Fruit fly (Drosophila melanogaster) whole organism, embryonic: ENCODE results near the gene Nulp1.

ENCODE experiments used
- Bteb2 ChIP-seq: fragments of 200-800 bp; sonication (Bioruptor generic); optimal IDR thresholded peaks from 2 replicates; lab custom pipeline; 2016; ENCODE audit warnings: missing biosample characterization, missing genetic modification characterization
- CG10209 ChIP-seq: fragments of 200-800 bp; sonication (Bioruptor generic); optimal IDR thresholded peaks from 3 replicates; lab custom pipeline; 2017; ENCODE audit warnings: missing biosample characterization, mild to moderate bottlenecking, missing genetic modification characterization, missing genetic modification reagents
- CG10321 ChIP-seq: fragments of 200-800 bp; sonication (Bioruptor generic); IDR thresholded peaks from 2 replicates; pipeline ENCODE4 v1.3.6; 2022; ENCODE audit warnings: missing biosample characterization, missing genetic modification characterization
- CG10462 ChIP-seq: fragments of 200-800 bp; sonication (Bioruptor generic); optimal IDR thresholded peaks from 2 replicates; lab custom pipeline; 2016; ENCODE audit warnings: missing biosample characterization, missing genetic modification characterization
- CG10565 ChIP-seq: fragments of 200-800 bp; sonication (Bioruptor generic); optimal IDR thresholded peaks from 3 replicates; lab custom pipeline; 2016; ENCODE audit warnings: missing biosample characterization, mild to moderate bottlenecking, missing genetic modification characterization
- CG10654 ChIP-seq: fragments of 200-800 bp; sonication (Bioruptor generic); optimal IDR thresholded peaks from 2 replicates; lab custom pipeline; 2016; ENCODE audit warnings: missing biosample characterization, missing genetic modification characterization
- CG11695 ChIP-seq: fragments of 200-800 bp; sonication (Bioruptor generic); IDR thresholded peaks from 3 replicates; pipeline ENCODE4 v1.3.6; 2022; ENCODE audit warnings: missing biosample characterization, missing genetic modification characterization
- CG12391 ChIP-seq: fragments of 200-800 bp; sonication (Bioruptor generic); optimal IDR thresholded peaks from 3 replicates; lab custom pipeline; 2018; ENCODE audit warnings: missing biosample characterization, mild to moderate bottlenecking, missing genetic modification characterization, moderate library complexity
- CG12942 ChIP-seq: fragments of 200-800 bp; sonication (Bioruptor generic); optimal IDR thresholded peaks from 3 replicates; lab custom pipeline; 2016; ENCODE audit warnings: missing biosample characterization, missing genetic modification characterization
- CG13775 ChIP-seq: fragments of 200-800 bp; sonication (Bioruptor generic); optimal IDR thresholded peaks from 3 replicates; lab custom pipeline; 2017; ENCODE audit warnings: missing biosample characterization, mild to moderate bottlenecking, missing genetic modification characterization
- CG15514 ChIP-seq: fragments of 200-800 bp; sonication (Bioruptor generic); optimal IDR thresholded peaks from 3 replicates; lab custom pipeline; 2017; ENCODE audit warnings: missing biosample characterization, missing genetic modification characterization, mild to moderate bottlenecking, moderate library complexity, missing genetic modification reagents
- CG1602 ChIP-seq: fragments of 200-800 bp; sonication (Bioruptor generic); optimal IDR thresholded peaks from 3 replicates; lab custom pipeline; 2016; ENCODE audit warnings: missing biosample characterization, missing genetic modification characterization
- CG30403 ChIP-seq: fragments of 200-800 bp; sonication (Bioruptor generic); optimal IDR thresholded peaks from 3 replicates; lab custom pipeline; 2016; ENCODE audit warnings: missing biosample characterization, missing genetic modification characterization
- CG3726 ChIP-seq: fragments of 200-800 bp; sonication (Bioruptor generic); IDR thresholded peaks from 3 replicates; pipeline ENCODE4, ENCODE4 v1.3.6; 2022; ENCODE audit warnings: missing biosample characterization, missing genetic modification characterization
- CG6175 ChIP-seq: fragments of 200-800 bp; sonication (Bioruptor generic); IDR thresholded peaks from 3 replicates; pipeline ENCODE4 v1.3.6; 2022; ENCODE audit warnings: missing biosample characterization, missing genetic modification characterization
- CG6813 ChIP-seq: fragments of 200-800 bp; sonication (Bioruptor generic); optimal IDR thresholded peaks from 2 replicates; lab custom pipeline; 2017; ENCODE audit warnings: missing biosample characterization, missing genetic modification characterization, mild to moderate bottlenecking, moderate library complexity, missing genetic modification reagents
- CG7271 ChIP-seq: fragments of 200-800 bp; sonication (Bioruptor generic); optimal IDR thresholded peaks from 2 replicates; lab custom pipeline; 2018; ENCODE audit warnings: missing biosample characterization, mild to moderate bottlenecking, missing genetic modification characterization, moderate library complexity
- CG7745 ChIP-seq: fragments of 200-800 bp; sonication (Bioruptor generic); optimal IDR thresholded peaks from 2 replicates; lab custom pipeline; 2018; ENCODE audit warnings: missing biosample characterization, mild to moderate bottlenecking, missing genetic modification characterization, moderate library complexity
- Camta ChIP-seq: fragments of 200-800 bp; sonication (Bioruptor generic); optimal IDR thresholded peaks from 2 replicates; lab custom pipeline; 2016; ENCODE audit warnings: missing biosample characterization, missing genetic modification characterization
- CkIIα-i1 ChIP-seq: fragments of 200-800 bp; sonication (Bioruptor generic); IDR thresholded peaks from 2 replicates; pipeline ENCODE4 v1.3.6; 2022; ENCODE audit warnings: missing biosample characterization, missing genetic modification characterization
- Dfd ChIP-seq, 2 experiments: fragments of >200 bp; optimal IDR thresholded peaks; 2 replicates each; lab custom pipeline; 2017; ENCODE audit warnings: missing biosample characterization in 2 of 2, missing genetic modification characterization in 2 of 2
- Dp ChIP-seq: fragments of 200-800 bp; sonication (Bioruptor generic); optimal IDR thresholded peaks from 2 replicates; lab custom pipeline; 2018; ENCODE audit warnings: missing biosample characterization, mild to moderate bottlenecking, missing genetic modification characterization, moderate library complexity
- Eip74EF ChIP-seq, 2 experiments: fragments of 200-800 bp in 1 of 2; fragments of >200 bp in 1 of 2; sonication (Bioruptor generic) in 1 of 2; optimal IDR thresholded peaks; 2 replicates each; lab custom pipeline; 2017 to 2019; ENCODE audit warnings: missing biosample characterization in 2 of 2, missing genetic modification characterization in 2 of 2, mild to moderate bottlenecking in 1 of 2, moderate library complexity in 1 of 2
- Gsc ChIP-seq: fragments of 200-800 bp; sonication (Bioruptor generic); IDR thresholded peaks from 2 replicates; pipeline ENCODE4 v1.3.6; 2022; ENCODE audit warnings: missing biosample characterization, missing genetic modification characterization
- HLH4C ChIP-seq: fragments of 200-800 bp; sonication (Bioruptor generic); IDR thresholded peaks from 3 replicates; pipeline ENCODE4 v1.3.6; 2022; ENCODE audit warnings: missing biosample characterization, missing genetic modification characterization; ENCODE audit not compliant: partially characterized antibody
- Hr3 ChIP-seq: fragments of 200-800 bp; sonication (Bioruptor generic); optimal IDR thresholded peaks from 3 replicates; lab custom pipeline; 2016; ENCODE audit warnings: missing biosample characterization, missing genetic modification characterization
- Hr39 ChIP-seq: fragments of >200 bp; optimal IDR thresholded peaks from 2 replicates; lab custom pipeline; 2017
- Hr51 ChIP-seq, 2 experiments: fragments of 200-800 bp; sonication (Bioruptor generic); optimal IDR thresholded peaks; 2 replicates in 1 of 2; 3 replicates in 1 of 2; lab custom pipeline; 2016 to 2018; ENCODE audit warnings: missing biosample characterization in 2 of 2, missing genetic modification characterization in 2 of 2, mild to moderate bottlenecking in 1 of 2, moderate library complexity in 1 of 2
- Lim3 ChIP-seq: fragments of 200-800 bp; sonication (Bioruptor generic); IDR thresholded peaks from 2 replicates; pipeline ENCODE4 v1.3.6; 2022; ENCODE audit warnings: missing biosample characterization, missing genetic modification characterization
- Lpt ChIP-seq: fragments of >200 bp; optimal IDR thresholded peaks from 2 replicates; lab custom pipeline; 2018; ENCODE audit warnings: missing biosample characterization, missing genetic modification characterization
- Oaz ChIP-seq: fragments of 200-800 bp; sonication (Bioruptor generic); IDR thresholded peaks from 2 replicates; pipeline ENCODE4 v1.3.6; 2022; ENCODE audit warnings: missing biosample characterization, missing genetic modification characterization
- Taf1 ChIP-seq: fragments of 200-800 bp; sonication (Bioruptor generic); IDR thresholded peaks from 2 replicates; pipeline ENCODE4 v1.3.6; 2022; ENCODE audit warnings: missing biosample characterization, missing genetic modification characterization
- ap ChIP-seq: fragments of 200-800 bp; sonication (Bioruptor generic); IDR thresholded peaks from 2 replicates; pipeline ENCODE4 v1.3.6; 2022; ENCODE audit warnings: missing biosample characterization, missing genetic modification characterization
- bsh ChIP-seq, 2 experiments: fragments of 200-800 bp; sonication (Bioruptor generic); optimal IDR thresholded peaks; 2 replicates each; lab custom pipeline; 2017 to 2018; ENCODE audit warnings: mild to moderate bottlenecking in 2 of 2, missing biosample characterization in 2 of 2, missing genetic modification characterization in 2 of 2, moderate library complexity in 1 of 2
- cato ChIP-seq: fragments of 200-800 bp; sonication (Bioruptor generic); optimal IDR thresholded peaks from 2 replicates; lab custom pipeline; 2016; ENCODE audit warnings: missing biosample characterization, missing genetic modification characterization, borderline replicate concordance
- chif ChIP-seq, 2 experiments: fragments of 200-800 bp; sonication (Bioruptor generic); optimal IDR thresholded peaks; 3 replicates each; lab custom pipeline; 2016; ENCODE audit warnings: missing biosample characterization in 2 of 2, missing genetic modification characterization in 2 of 2
- corto ChIP-seq: fragments of 200-800 bp; sonication (Bioruptor generic); optimal IDR thresholded peaks from 2 replicates; lab custom pipeline; 2016; ENCODE audit warnings: missing biosample characterization, mild to moderate bottlenecking, missing genetic modification characterization, moderate library complexity
- exex ChIP-seq: fragments of 200-800 bp; sonication (Bioruptor generic); optimal IDR thresholded peaks from 4 replicates; lab custom pipeline; 2018; ENCODE audit warnings: missing biosample characterization, mild to moderate bottlenecking, missing genetic modification characterization, moderate library complexity
- ind ChIP-seq: fragments of 200-800 bp; sonication (Bioruptor generic); optimal IDR thresholded peaks from 3 replicates; lab custom pipeline; 2016; ENCODE audit warnings: missing biosample characterization, missing genetic modification characterization
- kah ChIP-seq: fragments of 200-800 bp; sonication (Bioruptor generic); optimal IDR thresholded peaks from 2 replicates; lab custom pipeline; 2018; ENCODE audit warnings: missing biosample characterization, mild to moderate bottlenecking, missing genetic modification characterization
- org-1 ChIP-seq: fragments of 200-800 bp; sonication (Bioruptor generic); optimal IDR thresholded peaks from 2 replicates; lab custom pipeline; 2017; ENCODE audit warnings: missing biosample characterization, missing genetic modification characterization
- peb ChIP-seq: fragments of 200-800 bp; sonication (Bioruptor generic); IDR thresholded peaks from 2 replicates; pipeline ENCODE4 v1.3.6; 2022; ENCODE audit warnings: missing biosample characterization, missing genetic modification characterization
- pros ChIP-seq: fragments of 200-800 bp; sonication (Bioruptor generic); optimal IDR thresholded peaks from 3 replicates; lab custom pipeline; 2019; ENCODE audit warnings: missing biosample characterization, mild to moderate bottlenecking, missing genetic modification characterization, moderate library complexity
- ranshi ChIP-seq: fragments of 200-800 bp; sonication (Bioruptor generic); IDR thresholded peaks from 2 replicates; pipeline ENCODE4 v1.3.6; 2022; ENCODE audit warnings: missing biosample characterization, missing genetic modification characterization
- so ChIP-seq: fragments of 200-800 bp; sonication (Bioruptor generic); IDR thresholded peaks from 3 replicates; pipeline ENCODE4 v1.3.6; 2022; ENCODE audit warnings: missing biosample characterization, missing genetic modification characterization
- tio ChIP-seq: fragments of 200-800 bp; sonication (Bioruptor generic); optimal IDR thresholded peaks from 2 replicates; lab custom pipeline; 2017; ENCODE audit warnings: missing biosample characterization, missing genetic modification characterization, inconsistent platforms
- trh ChIP-seq: fragments of 200-800 bp; sonication (Bioruptor generic); optimal IDR thresholded peaks from 2 replicates; lab custom pipeline; 2016; ENCODE audit warnings: missing biosample characterization, missing genetic modification characterization
- unc-4 ChIP-seq: fragments of 200-800 bp; sonication (Bioruptor generic); IDR thresholded peaks from 2 replicates; pipeline ENCODE4 v1.3.6; 2022; ENCODE audit warnings: missing biosample characterization, missing genetic modification characterization; ENCODE audit not compliant: partially characterized antibody
- usp ChIP-seq: fragments of >200 bp; optimal IDR thresholded peaks from 2 replicates; lab custom pipeline; 2017; ENCODE audit warnings: missing biosample characterization, missing genetic modification characterization
- zen2 ChIP-seq: fragments of 200-800 bp; sonication (Bioruptor generic); IDR thresholded peaks from 3 replicates; pipeline ENCODE4 v1.3.6; 2022; ENCODE audit warnings: missing biosample characterization, missing genetic modification characterization; ENCODE audit not compliant: partially characterized antibody

Gene Nulp1

DNA sequence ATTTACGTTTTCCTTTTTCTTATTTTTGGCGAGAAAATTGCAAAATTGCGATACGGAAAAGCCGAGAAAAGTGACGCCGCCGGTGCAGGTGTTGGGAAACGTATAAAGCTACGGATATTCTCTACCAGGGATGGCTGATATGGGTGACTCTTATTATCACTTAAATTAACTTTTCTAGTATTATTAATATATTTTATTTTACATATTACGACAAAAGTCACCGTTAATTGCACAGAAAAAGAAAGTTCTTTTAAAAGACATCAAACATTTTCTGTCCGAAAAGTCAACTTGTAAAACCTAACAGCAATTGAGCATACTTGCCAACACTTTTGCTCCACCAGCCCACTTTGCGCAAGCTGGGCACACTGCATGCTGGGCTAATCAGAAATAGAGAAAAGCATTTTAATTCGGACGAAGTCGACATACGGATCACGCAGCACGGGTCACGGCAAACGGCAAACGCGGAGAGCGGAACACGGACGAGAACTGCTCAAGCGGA, 17.6 kb downstream of the Nulp1 start, which contains the start of the genes Cds and Uba2 (continued):
- TF ChIP-seq CG15514 (GFP tag; lab: Kevin White, UChicago) (peak; percentile 94), CG7745 (tag; lab: Kevin White, UChicago) (no peak), Dp (peak; percentile 38), usp (GFP tag; lab: Kevin White, UChicago) (no peak), ranshi (GFP tag; lab: Robert Waterston, UW) (peak; percentile 89), Lim3 (GFP tag; lab: Robert Waterston, UW) (no peak), Hr3 (GFP tag; lab: Kevin White, UChicago) (peak; percentile 95), HLH4C (peak; percentile 47; the same call in 1 of the 3 replicates), chif (GFP tag; optimal IDR thresholded peaks at IDR 0.05; lab: Kevin White, UChicago) (peak; percentile 47 to 67), Lpt (no peak), CG7271 (tag; lab: Kevin White, UChicago) (peak; percentile 74), CG10654 (GFP tag; lab: Kevin White, UChicago) (peak; percentile 93), Taf1 (peak; percentile 86), exex (tag; lab: Kevin White, UChicago) (peak; percentile 81), bsh (GFP tag; optimal IDR thresholded peaks at IDR 0.05; lab: Kevin White, UChicago) (peak in 1 of 2 experiments; percentile 91), pros (GFP tag; lab: Kevin White, UChicago) (no peak), Hr51 (GFP tag; optimal IDR thresholded peaks at IDR 0.05; lab: Kevin White, UChicago) (peak; percentile 87 to 93), CG3726 (GFP tag; lab: Robert Waterston, UW) (peak; percentile 75; the same call in 2 of the 3 replicates), org-1 (GFP tag; lab: Kevin White, UChicago) (peak; percentile 79), CG10209 (GFP tag; lab: Kevin White, UChicago) (peak; percentile 95), ap (peak; percentile 77), tio (GFP tag; lab: Kevin White, UChicago) (peak; percentile 83), Camta (peak; percentile 64), zen2 (GFP tag; lab: Robert Waterston, UW) (no peak), CG10565 (GFP tag; lab: Kevin White, UChicago) (peak; percentile 19), CG13775 (GFP tag; lab: Kevin White, UChicago) (peak; percentile 95), CG1602 (peak; percentile 90), cato (GFP tag; lab: Kevin White, UChicago) (peak; percentile 90), so (GFP tag; lab: Robert Waterston, UW) (peak; percentile 79; the same call in 2 of the 3 replicates), Bteb2 (peak; percentile 71), corto (GFP tag; lab: Kevin White, UChicago) (peak; percentile 79), trh (GFP tag; lab: Kevin White, UChicago) (peak; percentile 71), CG12391 (tag; lab: Kevin White, UChicago) (peak; percentile 96), Hr39 (lab: Kevin White, UChicago) (no peak), CG6813 (GFP tag; lab: Kevin White, UChicago) (peak; percentile 88), CG10321 (GFP tag; lab: Robert Waterston, UW) (0 out of 2 replicates have a peak, but pooled peaks have one; percentile 22), Dfd (GFP tag; optimal IDR thresholded peaks at IDR 0.05; lab: Kevin White, UChicago) (no peak), unc-4 (0 out of 2 replicates have a peak, but pooled peaks have one; percentile 29), kah (peak; percentile 44), Gsc (GFP tag; lab: Robert Waterston, UW) (peak; percentile 62; the same call in 1 of the 2 replicates), ind (GFP tag; lab: Kevin White, UChicago) (peak; percentile 96), CG12942 (peak; percentile 94), CG6175 (GFP tag; lab: Robert Waterston, UW) (peak; percentile 77), CG30403 (GFP tag; lab: Kevin White, UChicago) (peak; percentile 96), Oaz (GFP tag; lab: Robert Waterston, UW) (peak; percentile 83), CG10462 (GFP tag; lab: Kevin White, UChicago) (peak; percentile 83), Eip74EF (GFP tag; optimal IDR thresholded peaks at IDR 0.05; lab: Kevin White, UChicago) (peak in 1 of 2 experiments; percentile 71), CkIIα-i1 (no peak), peb (GFP tag; lab: Robert Waterston, UW) (no peak), CG11695 (GFP tag; lab: Robert Waterston, UW) (peak; percentile 88)
